Fruit fly (Drosophila melanogaster) ovary, adult (tissue): ENCODE results near the gene Adat1.

Experiments used
- CG17801 ChIP-seq: fragments of 200-800 bp; optimal IDR thresholded peaks from 2 replicates; lab custom pipeline; 2019; ENCODE audit warnings: missing biosample characterization, mild to moderate bottlenecking, missing genetic modification characterization, moderate library complexity; ENCODE audit not compliant: partially characterized antibody

Gene Adat1

dm6 chr2L:13811323-13811722 is at the start of gene Adat1, which contains the start of gene CG16865:
Adat1 (minus strand) TSS chr2L:13811474.
CG16865 (plus strand) TSS chr2L:13811522.
- TF ChIP-seq CG17801, result no peak

- TF ChIP-seq CG17801, result no peak
Observed at dm6 chr2L:13851098-13851497, 39.8 kb upstream of the Adat1 start.

dm6 chr2L:13849125-13849524 is 37.9 kb upstream of the Adat1 start, which contains the start of gene CG7968:
CG7968 (plus strand) TSS chr2L:13849400.
- no peak for TF ChIP-seq CG17801

- TF ChIP-seq CG17801, result no peak
Observed at dm6 chr2L:13847625-13848024, 36.4 kb upstream of the Adat1 start, which contains the start of gene CG7953. CG7953 (plus strand) TSS chr2L:13847925.

- no peak for TF ChIP-seq CG17801
Observed at dm6 chr2L:13846239-13846802, 35.0 kb upstream of the Adat1 start, which contains the start of gene CG7916. CG7916 (plus strand) TSS chr2L:13846752.

- no peak for TF ChIP-seq CG17801
Observed at dm6 chr2L:13845178-13845577, 33.9 kb upstream of the Adat1 start, which contains the start of gene CG8997. CG8997 (minus strand) TSS chr2L:13845325.

- no peak for TF ChIP-seq CG17801
Observed at dm6 chr2L:13843692-13844284, 32.5 kb upstream of the Adat1 start, which contains the start of gene CG33306. CG33306 (minus strand) TSS chr2L:13843742.

- no peak for TF ChIP-seq CG17801
Observed at dm6 chr2L:13842572-13842971, 31.3 kb upstream of the Adat1 start.

- no peak for TF ChIP-seq CG17801
Observed at dm6 chr2L:13842078-13842477, 30.8 kb upstream of the Adat1 start.

dm6 chr2L:13841508-13841907 is 30.2 kb upstream of the Adat1 start, which contains the start of gene CG33307:
CG33307 (minus strand) TSS chr2L:13841520.
- no peak for TF ChIP-seq CG17801

dm6 chr2L:13839744-13840151 is 28.5 kb upstream of the Adat1 start:
- TF ChIP-seq CG17801, result peak; percentile 72

- TF ChIP-seq CG17801, result peak; percentile 78
Observed at dm6 chr2L:13838647-13839390, 27.5 kb upstream of the Adat1 start.

- TF ChIP-seq CG17801, result no peak
Observed at dm6 chr2L:13837579-13837978, 26.3 kb upstream of the Adat1 start.

dm6 chr2L:13835959-13836358 is 24.7 kb upstream of the Adat1 start:
- TF ChIP-seq CG17801, result no peak

- peak; percentile 100 for TF ChIP-seq CG17801
Observed at dm6 chr2L:13835002-13835910, 24.0 kb upstream of the Adat1 start, which contains the start of the genes mRpS23 and CenG1A. mRpS23 (minus strand) TSS chr2L:13835072. CenG1A (plus strand) TSS chr2L:13835564.

- TF ChIP-seq CG17801, result no peak
Observed at dm6 chr2L:13833058-13833457, 21.8 kb upstream of the Adat1 start, which contains the start of the genes GatC, PolG2 and Polr2C. GatC (minus strand) TSS chr2L:13833105. PolG2 (minus strand) TSS chr2L:13833105. Polr2C (plus strand) TSS chr2L:13833337.
